Worm (Caenorhabditis elegans) whole organism, L3 larva: Measurements from ENCODE around the gene str-240.

Experiments
- R02D3.7 ChIP-seq: fragments of 150-350 bp; optimal IDR thresholded peaks from 2 replicates; lab custom pipeline; 2014; ENCODE audit warnings: missing biosample characterization, missing genetic modification characterization
- ZK546.5 ChIP-seq: sonication (generic microtip); optimal IDR thresholded peaks from 2 replicates; lab custom pipeline; 2017; ENCODE audit warnings: missing biosample characterization, missing genetic modification characterization
- aly-2 ChIP-seq: fragments of 150-350 bp; optimal IDR thresholded peaks from 2 replicates; lab custom pipeline; 2014; ENCODE audit warnings: missing biosample characterization, missing genetic modification characterization
- ceh-16 ChIP-seq: sonication (generic microtip); optimal IDR thresholded peaks from 2 replicates; lab custom pipeline; 2017; ENCODE audit warnings: missing biosample characterization, missing genetic modification characterization
- ceh-28 ChIP-seq: fragments of 150-350 bp; optimal IDR thresholded peaks from 2 replicates; lab custom pipeline; 2014; ENCODE audit warnings: missing biosample characterization, missing genetic modification reagents, missing genetic modification characterization
- ceh-82 ChIP-seq: fragments of 150-350 bp; optimal IDR thresholded peaks from 2 replicates; lab custom pipeline; 2014; ENCODE audit warnings: missing biosample characterization, missing genetic modification characterization
- ceh-9 ChIP-seq: sonication (generic microtip); optimal IDR thresholded peaks from 2 replicates; lab custom pipeline; 2018; ENCODE audit warnings: missing biosample characterization, missing genetic modification characterization
- daf-12 ChIP-seq: fragments of 150-350 bp; optimal IDR thresholded peaks from 2 replicates; lab custom pipeline; 2014; ENCODE audit warnings: missing biosample characterization, missing genetic modification reagents, missing genetic modification characterization
- egl-27 ChIP-seq: sonication (generic microtip); optimal IDR thresholded peaks from 4 replicates; lab custom pipeline; 2017; ENCODE audit warnings: missing biosample characterization, missing genetic modification reagents, missing genetic modification characterization
- egl-5 ChIP-seq: fragments of 150-350 bp; optimal IDR thresholded peaks from 2 replicates; lab custom pipeline; 2017; ENCODE audit warnings: missing biosample characterization, missing genetic modification reagents, missing genetic modification characterization, inconsistent platforms
- elt-2 ChIP-seq: sonication (generic microtip); optimal IDR thresholded peaks from 2 replicates; lab custom pipeline; 2016; ENCODE audit warnings: missing genetic modification reagents, mild to moderate bottlenecking, missing genetic modification characterization, missing compliant biosample characterization
- elt-3 ChIP-seq, 3 experiments: fragments of 150-350 bp in 1 of 3; sonication (generic microtip) in 2 of 3; optimal IDR thresholded peaks; 2 replicates in 2 of 3; 4 replicates in 1 of 3; lab custom pipeline; 2014 to 2017; ENCODE audit warnings: missing biosample characterization in 3 of 3, missing genetic modification characterization in 3 of 3
- eor-1 ChIP-seq, 2 experiments: fragments of 150-350 bp; optimal IDR thresholded peaks; 2 replicates each; lab custom pipeline; 2014 to 2018; ENCODE audit warnings: missing biosample characterization in 2 of 2, missing genetic modification characterization in 2 of 2
- fkh-10 ChIP-seq: sonication (generic microtip); optimal IDR thresholded peaks from 2 replicates; lab custom pipeline; 2017; ENCODE audit warnings: missing biosample characterization, missing genetic modification reagents, missing genetic modification characterization
- jun-1 ChIP-seq: fragments of 150-350 bp; optimal IDR thresholded peaks from 2 replicates; lab custom pipeline; 2014; ENCODE audit warnings: missing biosample characterization, missing genetic modification reagents, missing genetic modification characterization
- lin-15B ChIP-seq: fragments of 150-350 bp; optimal IDR thresholded peaks from 2 replicates; lab custom pipeline; 2014; ENCODE audit warnings: missing biosample characterization, missing genetic modification characterization
- lin-39 ChIP-seq: fragments of 150-350 bp; optimal IDR thresholded peaks from 2 replicates; lab custom pipeline; 2018; ENCODE audit warnings: missing biosample characterization, missing genetic modification reagents, missing genetic modification characterization
- mml-1 ChIP-seq: fragments of 150-350 bp; sonication (generic microtip); optimal IDR thresholded peaks from 3 replicates; lab custom pipeline; 2014; ENCODE audit warnings: missing biosample characterization, missing genetic modification characterization
- nfya-1 ChIP-seq: sonication (generic microtip); optimal IDR thresholded peaks from 2 replicates; lab custom pipeline; 2017; ENCODE audit warnings: missing genetic modification characterization, mild to moderate bottlenecking, missing compliant biosample characterization, antibody characterized with exemption, moderate library complexity; ENCODE audit not compliant: insufficient read depth
- nhr-11 ChIP-seq: fragments of 150-350 bp; optimal IDR thresholded peaks from 2 replicates; lab custom pipeline; 2014; ENCODE audit warnings: missing biosample characterization, missing genetic modification characterization
- nhr-12 ChIP-seq: fragments of 150-350 bp; optimal IDR thresholded peaks from 2 replicates; lab custom pipeline; 2014; ENCODE audit warnings: missing biosample characterization, missing genetic modification characterization
- nhr-28 ChIP-seq: fragments of 150-350 bp; optimal IDR thresholded peaks from 2 replicates; lab custom pipeline; 2014; ENCODE audit warnings: missing biosample characterization, missing genetic modification characterization
- nhr-43 ChIP-seq: sonication (generic microtip); optimal IDR thresholded peaks from 2 replicates; lab custom pipeline; 2016; ENCODE audit warnings: mild to moderate bottlenecking, missing genetic modification characterization, missing compliant biosample characterization; ENCODE audit not compliant: poor library complexity, severe bottlenecking
- nhr-67 ChIP-seq: fragments of 150-350 bp; optimal IDR thresholded peaks from 2 replicates; lab custom pipeline; 2014; ENCODE audit warnings: missing biosample characterization, missing genetic modification characterization
- nhr-76 ChIP-seq: fragments of 150-350 bp; sonication (generic microtip); optimal IDR thresholded peaks from 5 replicates; lab custom pipeline; 2014; ENCODE audit warnings: missing biosample characterization, missing genetic modification characterization
- nhr-77 ChIP-seq: fragments of 150-350 bp; optimal IDR thresholded peaks from 2 replicates; lab custom pipeline; 2014; ENCODE audit warnings: missing biosample characterization, missing genetic modification characterization
- pha-4 ChIP-seq: fragments of 150-350 bp; optimal IDR thresholded peaks from 2 replicates; lab custom pipeline; 2014; ENCODE audit warnings: missing biosample characterization, missing genetic modification reagents, missing genetic modification characterization
- pqm-1 ChIP-seq: fragments of 150-350 bp; optimal IDR thresholded peaks from 2 replicates; lab custom pipeline; 2017; ENCODE audit warnings: missing biosample characterization, missing genetic modification characterization, inconsistent platforms
- sea-2 ChIP-seq: fragments of 150-350 bp; sonication (generic microtip); optimal IDR thresholded peaks from 4 replicates; lab custom pipeline; 2014; ENCODE audit warnings: missing biosample characterization, missing genetic modification reagents, missing genetic modification characterization
- skn-1 ChIP-seq: fragments of 150-350 bp; optimal IDR thresholded peaks from 2 replicates; lab custom pipeline; 2014; ENCODE audit warnings: missing biosample characterization, missing genetic modification characterization
- snpc-4 ChIP-seq: fragments of 150-350 bp; optimal IDR thresholded peaks from 2 replicates; lab custom pipeline; 2014; ENCODE audit warnings: missing biosample characterization, missing genetic modification characterization
- tbx-2 ChIP-seq: sonication (generic microtip); optimal IDR thresholded peaks from 2 replicates; lab custom pipeline; 2016; ENCODE audit warnings: mild to moderate bottlenecking, missing genetic modification characterization, missing compliant biosample characterization
- zag-1 ChIP-seq: fragments of 150-350 bp; optimal IDR thresholded peaks from 2 replicates; lab custom pipeline; 2014; ENCODE audit warnings: missing biosample characterization, missing genetic modification characterization

The str-240 gene

ce11 chrV:1555072-1555471 lies 33.3 kb upstream of the str-240 start:
- TF ChIP-seq ceh-82 (no peak), jun-1 (tag; lab: Kevin White, UChicago) (no peak), skn-1 (tag; lab: Kevin White, UChicago) (no peak), pha-4 (tag; lab: Kevin White, UChicago) (no peak)

ce11 chrV:1553004-1553403 lies 31.3 kb upstream of the str-240 start, which contains the start of gene srsx-8:
srsx-8 (minus strand) TSS chrV:1553104.
- TF ChIP-seq fkh-10 (GFP tag; lab: Kevin White, UChicago) (no peak), egl-5 (tag; lab: Kevin White, UChicago) (no peak), tbx-2 (tag; lab: Kevin White, UChicago) (no peak), jun-1 (tag; lab: Kevin White, UChicago) (no peak), nhr-43 (tag; lab: Kevin White, UChicago) (no peak)

ce11 chrV:1551143-1551542 lies 29.4 kb upstream of the str-240 start:
- TF ChIP-seq egl-27 (tag; lab: Kevin White, UChicago) = no peak
- no peak for TF ChIP-seq tbx-2 (tag; lab: Kevin White, UChicago)

DNA sequence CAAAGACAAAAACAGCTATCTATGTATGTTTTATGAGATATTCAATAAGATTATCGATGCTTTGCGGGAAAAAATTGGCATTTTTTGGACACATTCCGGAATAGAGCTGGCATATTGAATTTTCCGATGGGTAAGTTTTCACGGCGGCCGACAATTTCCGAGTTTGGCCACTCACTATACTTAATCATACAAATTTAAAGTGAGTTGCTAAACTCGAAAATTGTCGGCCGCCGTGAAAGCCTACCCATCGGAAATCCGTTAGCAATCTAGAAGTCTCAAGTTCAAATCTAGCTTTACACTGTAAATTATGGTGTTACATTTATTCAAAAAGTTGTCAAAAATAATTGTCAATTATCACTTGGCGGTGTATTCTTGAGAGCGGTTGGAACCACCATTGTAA lies 29.0 kb upstream of the str-240 start:
- no peak for TF ChIP-seq ceh-82
- no peak for TF ChIP-seq ceh-16 (tag; lab: Kevin White, UChicago)
- no peak for TF ChIP-seq zag-1 (tag; lab: Kevin White, UChicago)
- no peak for TF ChIP-seq ceh-28 (tag; lab: Kevin White, UChicago)
- TF ChIP-seq sea-2 (GFP tag; lab: Kevin White, UChicago) = no peak
- TF ChIP-seq snpc-4 (tag; lab: Kevin White, UChicago) = no peak
- no peak for TF ChIP-seq aly-2 (tag; lab: Kevin White, UChicago)
- no peak for TF ChIP-seq egl-5 (tag; lab: Kevin White, UChicago)
- TF ChIP-seq lin-15B (tag; lab: Kevin White, UChicago) = no peak

- TF ChIP-seq pha-4 (tag; lab: Kevin White, UChicago) = no peak
- TF ChIP-seq ZK546.5 (tag; lab: Kevin White, UChicago) = no peak
- no peak for TF ChIP-seq nhr-12 (tag; lab: Kevin White, UChicago)
- TF ChIP-seq lin-15B (tag; lab: Kevin White, UChicago) = no peak
- no peak for TF ChIP-seq nhr-28 (tag; lab: Kevin White, UChicago)
- TF ChIP-seq daf-12 (tag; lab: Kevin White, UChicago) = no peak
- no peak for TF ChIP-seq elt-3 (tag; optimal IDR thresholded peaks at IDR 0.05; lab: Kevin White, UChicago)
- no peak for TF ChIP-seq mml-1 (tag; lab: Kevin White, UChicago)
- TF ChIP-seq nhr-77 (tag; lab: Kevin White, UChicago) = no peak
These were observed 26.1 kb upstream of the str-240 start, which contains the start of gene F52F10.2 for ce11 chrV:1547843-1548242. F52F10.2 (plus strand) TSS chrV:1548143.

ce11 chrV:1545694-1546093 lies 23.9 kb upstream of the str-240 start, which contains the start of gene oac-32:
oac-32 (minus strand) TSS chrV:1545783.
- peak; percentile 75 for TF ChIP-seq pqm-1 (tag; lab: Kevin White, UChicago)
- no peak for TF ChIP-seq lin-39 (tag; lab: Kevin White, UChicago)
- TF ChIP-seq sea-2 (GFP tag; lab: Kevin White, UChicago) = no peak
- TF ChIP-seq elt-2 (tag; lab: Kevin White, UChicago) = peak; percentile 62

ce11 chrV:1541786-1542185 lies 20.0 kb upstream of the str-240 start, which contains the start of gene oac-31:
oac-31 (minus strand) TSS chrV:1541886.
- no peak for TF ChIP-seq snpc-4 (tag; lab: Kevin White, UChicago)
- TF ChIP-seq pqm-1 (tag; lab: Kevin White, UChicago) = peak; percentile 40
- TF ChIP-seq nhr-76 (tag; lab: Kevin White, UChicago) = no peak

DNA sequence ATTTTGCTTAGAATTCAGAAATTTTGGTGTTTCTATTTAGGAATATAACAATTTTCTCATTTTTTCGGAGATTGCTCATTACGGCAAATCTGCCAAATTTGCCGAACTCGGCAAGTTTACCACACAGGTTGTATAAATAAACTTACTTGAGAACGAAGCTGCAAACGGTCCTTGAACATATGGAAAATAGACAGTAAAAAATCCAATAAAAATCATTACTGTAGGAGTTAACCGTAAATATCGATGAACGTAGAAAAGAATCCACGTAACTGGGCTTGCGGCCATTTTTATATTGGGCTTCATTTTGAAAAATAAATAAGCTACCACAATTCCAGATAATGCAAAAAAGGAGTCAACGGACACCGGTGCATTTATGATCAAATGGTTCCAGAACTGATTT lies 18.5 kb upstream of the str-240 start:
- TF ChIP-seq ZK546.5 (tag; lab: Kevin White, UChicago) (no peak), nhr-43 (tag; lab: Kevin White, UChicago) (no peak), R02D3.7 (tag; lab: Kevin White, UChicago) (no peak), eor-1 (tag; optimal IDR thresholded peaks at IDR 0.05; lab: Kevin White, UChicago) (no peak), mml-1 (tag; lab: Kevin White, UChicago) (no peak), nhr-67 (tag; lab: Kevin White, UChicago) (no peak), ceh-82 (no peak), nfya-1 (tag; lab: Kevin White, UChicago) (no peak), nhr-11 (no peak), ceh-9 (tag; lab: Kevin White, UChicago) (no peak), pha-4 (tag; lab: Kevin White, UChicago) (no peak)
